Fruit fly (Drosophila melanogaster): Measurements from ENCODE around the gene JMJD5.

DNA sequence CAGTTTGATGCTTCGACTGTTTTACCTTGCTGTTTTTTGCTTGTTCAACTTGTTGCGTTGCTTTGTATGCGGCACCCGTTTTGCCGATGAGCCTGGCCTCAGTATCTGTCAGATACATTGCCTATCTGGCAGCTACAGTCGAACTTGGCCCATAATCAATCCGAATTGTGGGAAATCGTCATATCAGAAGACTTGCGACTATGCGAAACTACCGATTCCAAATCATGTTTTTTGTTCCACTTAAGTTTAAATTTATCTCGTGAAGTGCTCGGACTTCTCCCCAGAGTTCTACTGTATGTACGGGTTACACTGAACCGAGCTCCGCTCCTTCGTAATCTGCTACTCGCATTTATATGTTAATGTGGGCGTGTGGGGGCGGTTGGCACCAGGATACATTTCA is 43.1 kb upstream of the JMJD5 start:
- no peak for TF ChIP-seq kay (GFP tag; ENCODE audit: borderline replicate concordance)
- no peak for TF ChIP-seq Mnt (GFP tag; optimal IDR thresholded peaks at IDR 0.05)
- TF ChIP-seq CG7101 (tag; optimal IDR thresholded peaks at IDR 0.05): no peak
- TF ChIP-seq CG12768 (GFP tag; optimal IDR thresholded peaks at IDR 0.05): no peak
- no peak for TF ChIP-seq CG11617 (GFP tag; optimal IDR thresholded peaks at IDR 0.05)
- TF ChIP-seq bab1 (GFP tag; optimal IDR thresholded peaks at IDR 0.05): no peak
- TF ChIP-seq CG14711 (tag; optimal IDR thresholded peaks at IDR 0.05): no peak
- TF ChIP-seq CG7045 (GFP tag; optimal IDR thresholded peaks at IDR 0.05): no peak
- TF ChIP-seq cnc (optimal IDR thresholded peaks at IDR 0.05): no peak
- no peak for TF ChIP-seq CG5204 (GFP tag; optimal IDR thresholded peaks at IDR 0.05)
- no peak for TF ChIP-seq CG33017 (tag; optimal IDR thresholded peaks at IDR 0.05)
- no peak for TF ChIP-seq tj (GFP tag; optimal IDR thresholded peaks at IDR 0.05)

All from whole organism, adult.